Worm (Caenorhabditis elegans) whole organism, L3 larva: ENCODE results near the gene F46H5.11.
A peak's percentile ranks its signal among the peaks of the same experiment; 100 is the strongest.

ENCODE experiments used
- R02D3.7 ChIP-seq: fragments of 150-350 bp; optimal IDR thresholded peaks from 2 replicates; lab custom pipeline; 2014; ENCODE audit warnings: missing biosample characterization, missing genetic modification characterization
- ZK546.5 ChIP-seq: sonication (generic microtip); optimal IDR thresholded peaks from 2 replicates; lab custom pipeline; 2017; ENCODE audit warnings: missing biosample characterization, missing genetic modification characterization
- aly-2 ChIP-seq: fragments of 150-350 bp; optimal IDR thresholded peaks from 2 replicates; lab custom pipeline; 2014; ENCODE audit warnings: missing biosample characterization, missing genetic modification characterization
- ama-1 ChIP-seq: fragments of 150-350 bp; optimal IDR thresholded peaks from 2 replicates; lab custom pipeline; 2018
- ceh-16 ChIP-seq: sonication (generic microtip); optimal IDR thresholded peaks from 2 replicates; lab custom pipeline; 2017; ENCODE audit warnings: missing biosample characterization, missing genetic modification characterization
- ceh-28 ChIP-seq: fragments of 150-350 bp; optimal IDR thresholded peaks from 2 replicates; lab custom pipeline; 2014; ENCODE audit warnings: missing biosample characterization, missing genetic modification reagents, missing genetic modification characterization
- ceh-82 ChIP-seq: fragments of 150-350 bp; optimal IDR thresholded peaks from 2 replicates; lab custom pipeline; 2014; ENCODE audit warnings: missing biosample characterization, missing genetic modification characterization
- daf-12 ChIP-seq: fragments of 150-350 bp; optimal IDR thresholded peaks from 2 replicates; lab custom pipeline; 2014; ENCODE audit warnings: missing biosample characterization, missing genetic modification reagents, missing genetic modification characterization
- egl-27 ChIP-seq: sonication (generic microtip); optimal IDR thresholded peaks from 4 replicates; lab custom pipeline; 2017; ENCODE audit warnings: missing biosample characterization, missing genetic modification reagents, missing genetic modification characterization
- egl-5 ChIP-seq: fragments of 150-350 bp; optimal IDR thresholded peaks from 2 replicates; lab custom pipeline; 2017; ENCODE audit warnings: missing biosample characterization, missing genetic modification reagents, missing genetic modification characterization, inconsistent platforms
- elt-2 ChIP-seq: sonication (generic microtip); optimal IDR thresholded peaks from 2 replicates; lab custom pipeline; 2016; ENCODE audit warnings: missing genetic modification reagents, mild to moderate bottlenecking, missing genetic modification characterization, missing compliant biosample characterization
- elt-3 ChIP-seq, 3 experiments: fragments of 150-350 bp in 1 of 3; sonication (generic microtip) in 2 of 3; optimal IDR thresholded peaks; 2 replicates in 2 of 3; 4 replicates in 1 of 3; lab custom pipeline; 2014 to 2017; ENCODE audit warnings: missing biosample characterization in 3 of 3, missing genetic modification characterization in 3 of 3
- eor-1 ChIP-seq, 2 experiments: fragments of 150-350 bp; optimal IDR thresholded peaks; 2 replicates each; lab custom pipeline; 2014 to 2018; ENCODE audit warnings: missing biosample characterization in 2 of 2, missing genetic modification characterization in 2 of 2
- fkh-10 ChIP-seq: sonication (generic microtip); optimal IDR thresholded peaks from 2 replicates; lab custom pipeline; 2017; ENCODE audit warnings: missing biosample characterization, missing genetic modification reagents, missing genetic modification characterization
- fkh-2 ChIP-seq: fragments of 150-350 bp; optimal IDR thresholded peaks from 2 replicates; lab custom pipeline; 2014; ENCODE audit warnings: missing biosample characterization, missing genetic modification reagents, missing genetic modification characterization
- fos-1 ChIP-seq: fragments of 150-350 bp; optimal IDR thresholded peaks from 2 replicates; lab custom pipeline; 2014; ENCODE audit warnings: missing biosample characterization, missing genetic modification characterization
- hmg-11 ChIP-seq: sonication (generic microtip); optimal IDR thresholded peaks from 2 replicates; lab custom pipeline; 2016; ENCODE audit warnings: missing genetic modification characterization, missing compliant biosample characterization
- jun-1 ChIP-seq: fragments of 150-350 bp; optimal IDR thresholded peaks from 2 replicates; lab custom pipeline; 2014; ENCODE audit warnings: missing biosample characterization, missing genetic modification reagents, missing genetic modification characterization
- lin-15B ChIP-seq: fragments of 150-350 bp; optimal IDR thresholded peaks from 2 replicates; lab custom pipeline; 2014; ENCODE audit warnings: missing biosample characterization, missing genetic modification characterization
- lin-39 ChIP-seq: fragments of 150-350 bp; optimal IDR thresholded peaks from 2 replicates; lab custom pipeline; 2018; ENCODE audit warnings: missing biosample characterization, missing genetic modification reagents, missing genetic modification characterization
- lsy-12 ChIP-seq: sonication (generic microtip); optimal IDR thresholded peaks from 2 replicates; lab custom pipeline; 2016; ENCODE audit warnings: mild to moderate bottlenecking, missing genetic modification characterization, missing compliant biosample characterization
- mdl-1 ChIP-seq: fragments of 150-350 bp; optimal IDR thresholded peaks from 2 replicates; lab custom pipeline; 2014; ENCODE audit warnings: missing biosample characterization, missing genetic modification characterization
- mml-1 ChIP-seq: fragments of 150-350 bp; sonication (generic microtip); optimal IDR thresholded peaks from 3 replicates; lab custom pipeline; 2014; ENCODE audit warnings: missing biosample characterization, missing genetic modification characterization
- nfya-1 ChIP-seq: sonication (generic microtip); optimal IDR thresholded peaks from 2 replicates; lab custom pipeline; 2017; ENCODE audit warnings: missing genetic modification characterization, mild to moderate bottlenecking, missing compliant biosample characterization, antibody characterized with exemption, moderate library complexity; ENCODE audit not compliant: insufficient read depth
- nhr-25 ChIP-seq: sonication (generic microtip); optimal IDR thresholded peaks from 2 replicates; lab custom pipeline; 2017; ENCODE audit warnings: missing biosample characterization, missing genetic modification characterization
- nhr-28 ChIP-seq: fragments of 150-350 bp; optimal IDR thresholded peaks from 2 replicates; lab custom pipeline; 2014; ENCODE audit warnings: missing biosample characterization, missing genetic modification characterization
- nhr-43 ChIP-seq: sonication (generic microtip); optimal IDR thresholded peaks from 2 replicates; lab custom pipeline; 2016; ENCODE audit warnings: mild to moderate bottlenecking, missing genetic modification characterization, missing compliant biosample characterization; ENCODE audit not compliant: poor library complexity, severe bottlenecking
- nhr-77 ChIP-seq: fragments of 150-350 bp; optimal IDR thresholded peaks from 2 replicates; lab custom pipeline; 2014; ENCODE audit warnings: missing biosample characterization, missing genetic modification characterization
- pha-4 ChIP-seq: fragments of 150-350 bp; optimal IDR thresholded peaks from 2 replicates; lab custom pipeline; 2014; ENCODE audit warnings: missing biosample characterization, missing genetic modification reagents, missing genetic modification characterization
- pqm-1 ChIP-seq: fragments of 150-350 bp; optimal IDR thresholded peaks from 2 replicates; lab custom pipeline; 2017; ENCODE audit warnings: missing biosample characterization, missing genetic modification characterization, inconsistent platforms
- sea-2 ChIP-seq: fragments of 150-350 bp; sonication (generic microtip); optimal IDR thresholded peaks from 4 replicates; lab custom pipeline; 2014; ENCODE audit warnings: missing biosample characterization, missing genetic modification reagents, missing genetic modification characterization
- skn-1 ChIP-seq: fragments of 150-350 bp; optimal IDR thresholded peaks from 2 replicates; lab custom pipeline; 2014; ENCODE audit warnings: missing biosample characterization, missing genetic modification characterization
- snpc-4 ChIP-seq: fragments of 150-350 bp; optimal IDR thresholded peaks from 2 replicates; lab custom pipeline; 2014; ENCODE audit warnings: missing biosample characterization, missing genetic modification characterization
- unc-39 ChIP-seq: sonication (generic microtip); optimal IDR thresholded peaks from 4 replicates; lab custom pipeline; 2017; ENCODE audit warnings: missing biosample characterization, missing genetic modification characterization
- ztf-11 ChIP-seq: fragments of 150-350 bp; optimal IDR thresholded peaks from 2 replicates; lab custom pipeline; 2014; ENCODE audit warnings: missing biosample characterization, missing genetic modification characterization

F46H5.11 gene

DNA sequence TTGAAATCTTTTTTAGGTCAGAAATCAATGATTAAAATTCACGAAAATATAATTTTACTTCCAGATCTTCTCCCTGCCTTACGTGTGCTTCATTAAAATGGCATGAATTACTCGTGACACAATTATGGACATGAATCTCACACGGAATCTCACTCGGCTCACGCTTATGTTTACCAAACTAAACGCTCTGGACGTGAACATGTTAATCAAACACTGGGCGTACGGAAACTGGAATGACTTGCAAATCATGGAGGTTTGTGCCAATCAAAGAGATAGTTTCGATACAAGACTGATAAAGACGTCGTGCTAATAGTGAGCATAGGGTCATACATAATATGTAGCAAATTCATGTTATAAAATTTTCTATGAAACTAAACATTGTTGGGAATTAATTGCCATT, 42.7 kb upstream of the F46H5.11 start:
- TF ChIP-seq elt-2: peak; percentile 54
- TF ChIP-seq fkh-10 (GFP tag; lab: Kevin White, UChicago): no peak
- peak; percentile 4 for TF ChIP-seq pqm-1

DNA sequence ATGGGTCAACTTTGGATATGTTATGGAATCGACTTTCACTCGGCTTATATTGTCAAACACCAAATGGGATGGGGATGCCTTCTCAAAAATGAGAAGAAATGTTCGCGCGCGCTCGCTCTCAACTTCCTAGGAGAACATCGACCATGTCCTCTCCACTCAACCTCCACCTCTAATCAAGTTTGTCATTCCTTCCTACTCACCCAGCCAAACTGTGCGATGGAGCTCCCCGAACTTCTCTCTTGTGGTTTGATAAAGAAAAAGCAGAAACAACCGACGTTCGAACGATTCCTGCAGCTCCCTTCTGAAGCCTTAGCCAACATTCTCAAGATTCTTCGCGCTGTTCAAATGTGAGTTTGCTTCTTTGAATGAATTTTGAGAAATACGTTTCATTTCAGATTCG, 41.4 kb upstream of the F46H5.11 start:
- TF ChIP-seq elt-2: no peak
- no peak for TF ChIP-seq hmg-11 (tag; lab: Kevin White, UChicago)
- TF ChIP-seq sea-2 (GFP tag; lab: Kevin White, UChicago): no peak
- TF ChIP-seq aly-2 (tag; lab: Kevin White, UChicago): no peak
- no peak for TF ChIP-seq ztf-11 (tag; lab: Kevin White, UChicago)
- no peak for TF ChIP-seq skn-1 (tag; lab: Kevin White, UChicago)
- TF ChIP-seq ama-1 (lab: Kevin White, UChicago): no peak
- TF ChIP-seq pha-4 (tag; lab: Kevin White, UChicago): no peak
- no peak for TF ChIP-seq lin-15B
- no peak for TF ChIP-seq eor-1 (tag; optimal IDR thresholded peaks at IDR 0.05; lab: Kevin White, UChicago)
- no peak for TF ChIP-seq nhr-43
- TF ChIP-seq lin-39: no peak
- no peak for TF ChIP-seq egl-27 (tag; lab: Kevin White, UChicago)
- no peak for TF ChIP-seq fos-1 (tag; lab: Kevin White, UChicago)
- no peak for TF ChIP-seq fkh-10 (GFP tag; lab: Kevin White, UChicago)

- TF ChIP-seq egl-27 (tag; lab: Kevin White, UChicago) (no peak), pha-4 (tag; lab: Kevin White, UChicago) (no peak), jun-1 (tag; lab: Kevin White, UChicago) (no peak), mml-1 (tag; lab: Kevin White, UChicago) (no peak), fos-1 (tag; lab: Kevin White, UChicago) (no peak), unc-39 (tag; lab: Kevin White, UChicago) (no peak), fkh-2 (no peak), nhr-28 (tag; lab: Kevin White, UChicago) (no peak), ama-1 (lab: Kevin White, UChicago) (no peak), elt-2 (no peak), daf-12 (no peak), lin-39 (no peak), egl-5 (tag; lab: Kevin White, UChicago) (no peak), ZK546.5 (tag; lab: Kevin White, UChicago) (no peak), pqm-1 (no peak), snpc-4 (tag; lab: Kevin White, UChicago) (no peak)
Measured at ce11 chrX:7311870-7312269, 40.0 kb upstream of the F46H5.11 start.

- TF ChIP-seq ZK546.5 (tag; lab: Kevin White, UChicago) (no peak), ceh-16 (tag; lab: Kevin White, UChicago) (no peak), lsy-12 (no peak), sea-2 (GFP tag; lab: Kevin White, UChicago) (no peak), egl-27 (tag; lab: Kevin White, UChicago) (no peak), elt-2 (no peak), ceh-28 (tag; lab: Kevin White, UChicago) (no peak), elt-3 (tag; optimal IDR thresholded peaks at IDR 0.05; lab: Kevin White, UChicago) (no peak), ceh-82 (tag; lab: Kevin White, UChicago) (no peak), nhr-77 (tag; lab: Kevin White, UChicago) (no peak), nhr-25 (tag; lab: Kevin White, UChicago) (no peak)
Measured at ce11 chrX:7309775-7310174, 37.9 kb upstream of the F46H5.11 start, which contains the start of the genes his-38 and his-40. Gene his-38, minus strand, starts transcription at chrX:7309875. Gene his-40, plus strand, starts transcription at chrX:7310110.

DNA sequence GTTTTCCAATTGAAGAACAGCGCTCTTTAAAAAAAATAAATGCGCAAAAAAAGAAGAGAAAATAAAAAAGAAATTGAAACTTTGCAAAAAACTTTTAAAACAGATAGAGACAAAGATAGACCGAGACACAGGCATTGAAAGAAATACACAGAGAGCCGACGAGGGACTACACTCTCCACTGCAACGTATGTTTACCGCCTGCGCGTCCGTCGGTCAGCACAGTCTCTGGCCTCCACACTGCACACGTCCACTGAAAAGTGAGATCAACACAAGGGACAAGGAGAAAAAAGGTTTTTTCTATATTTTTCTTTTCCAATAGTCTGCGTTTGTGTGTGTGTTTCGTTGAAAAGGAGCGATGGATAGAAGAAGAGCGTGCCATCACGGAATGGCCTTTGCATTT, 34.6 kb upstream of the F46H5.11 start:
- TF ChIP-seq sea-2 (GFP tag; lab: Kevin White, UChicago) (no peak), hmg-11 (tag; lab: Kevin White, UChicago) (peak; percentile 66), pha-4 (tag; lab: Kevin White, UChicago) (peak; percentile 74), R02D3.7 (tag; lab: Kevin White, UChicago) (peak; percentile 1), nfya-1 (tag; lab: Kevin White, UChicago) (peak; percentile 72), ceh-28 (tag; lab: Kevin White, UChicago) (peak; percentile 48), egl-27 (tag; lab: Kevin White, UChicago) (peak; percentile 30), ZK546.5 (tag; lab: Kevin White, UChicago) (no peak), mdl-1 (tag; lab: Kevin White, UChicago) (peak; percentile 12), lin-15B (peak; percentile 35)
